Fruit fly (Drosophila melanogaster): Measurements from ENCODE around the gene RhoL.

dm6 chr3R:9487561-9487960 lies 14.8 kb downstream of the RhoL start:
- no peak for TF ChIP-seq fd96Ca (GFP tag; IDR thresholded peaks at IDR 0.05)
- no peak for TF ChIP-seq gl (tag; optimal IDR thresholded peaks at IDR 0.05)
- no peak for TF ChIP-seq CG15710 (tag; optimal IDR thresholded peaks at IDR 0.05)
- no peak for TF ChIP-seq CG9948 (tag; optimal IDR thresholded peaks at IDR 0.05)
- no peak for TF ChIP-seq CG34367 (tag; optimal IDR thresholded peaks at IDR 0.05)

Measured in whole organism, pupa.